Comparison of ENCODE assay signal across 4 fruit fly cellular contexts in the genomic region with DNA sequence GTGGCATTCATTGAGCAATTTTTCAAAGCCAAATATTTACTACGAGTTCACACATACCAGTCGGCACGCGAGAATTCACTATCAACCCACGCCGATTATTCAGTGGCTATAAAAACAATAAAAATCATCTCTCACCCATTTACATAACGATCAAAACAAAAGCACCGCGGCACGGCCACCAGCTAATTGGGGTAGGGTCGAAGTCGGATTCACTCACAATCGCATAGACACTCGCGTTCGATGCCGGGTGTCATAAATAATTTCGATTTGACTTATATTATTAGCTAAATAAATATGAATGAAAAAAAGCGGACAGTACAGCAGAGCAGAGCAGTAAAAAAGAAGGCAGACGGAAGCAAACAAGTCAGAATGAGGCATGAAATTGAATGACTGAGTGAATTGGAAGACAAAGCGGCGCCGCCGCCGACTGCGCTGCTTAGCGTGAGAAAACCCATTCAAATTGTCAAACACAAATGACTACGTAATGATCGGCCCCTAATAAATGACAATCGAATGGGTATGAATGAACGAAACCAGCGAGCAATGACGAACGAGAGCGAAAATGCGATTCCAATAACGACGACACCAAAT.
TF ChIP-seq lines count a peak whose summit lies in the region.

No protein-coding gene starts in this region.

- TF ChIP-seq CTCF in whole organism, embryonic (GFP tag; optimal IDR thresholded peaks at IDR 0.05; lab: Kevin White, UChicago), result no peak

TF ChIP-seq in whole organism, adult, 20 proteins besides CTCF, POLR2A, EP300 and RAD21:
- TF ChIP-seq Mnt (GFP tag; optimal IDR thresholded peaks at IDR 0.05; lab: Kevin White, UChicago) (peak; percentile 25), CG5204 (GFP tag; optimal IDR thresholded peaks at IDR 0.05; lab: Kevin White, UChicago) (no peak), Crg-1 (GFP tag; optimal IDR thresholded peaks at IDR 0.05; lab: Kevin White, UChicago) (no peak), cic (GFP tag; optimal IDR thresholded peaks at IDR 0.05; lab: Kevin White, UChicago) (peak; percentile 96), CG12768 (GFP tag; optimal IDR thresholded peaks at IDR 0.05; lab: Kevin White, UChicago) (peak; percentile 29), bab1 (GFP tag; optimal IDR thresholded peaks at IDR 0.05; lab: Kevin White, UChicago) (no peak), Clk (GFP tag; optimal IDR thresholded peaks at IDR 0.05; lab: Kevin White, UChicago) (no peak), kay (GFP tag; lab: Kevin White, UChicago; ENCODE audit: borderline replicate concordance) (peak; percentile 95), ovo (GFP tag; optimal IDR thresholded peaks at IDR 0.05; lab: Kevin White, UChicago) (no peak), CG1620 (GFP tag; optimal IDR thresholded peaks at IDR 0.05; lab: Kevin White, UChicago) (no peak), cnc (optimal IDR thresholded peaks at IDR 0.05; lab: Kevin White, UChicago) (peak in 1 of 2 experiments; percentile 4), tj (GFP tag; optimal IDR thresholded peaks at IDR 0.05; lab: Kevin White, UChicago) (peak; percentile 4)
TF ChIP-seq in whole organism, adult: peak in this region for 6.

TF ChIP-seq in whole organism, embryonic, 481 proteins besides CTCF, POLR2A, EP300 and RAD21 (continues in another document):
- TF ChIP-seq slbo (GFP tag; IDR thresholded peaks at IDR 0.05; lab: Robert Waterston, UW) (no peak), Eip74EF (GFP tag; optimal IDR thresholded peaks at IDR 0.05; lab: Kevin White, UChicago) (peak in 1 of 2 experiments; percentile 74), Pdp1 (GFP tag; optimal IDR thresholded peaks at IDR 0.05; lab: Kevin White, UChicago) (peak in 1 of 2 experiments; percentile 95), CG7987 (GFP tag; optimal IDR thresholded peaks at IDR 0.05; lab: Kevin White, UChicago) (peak; percentile 57), CG33213 (GFP tag; optimal IDR thresholded peaks at IDR 0.05; lab: Kevin White, UChicago) (peak; percentile 4), gsb-n (tag; optimal IDR thresholded peaks at IDR 0.05; lab: Kevin White, UChicago) (peak; percentile 3), CkIIα-i1 (GFP tag; IDR thresholded peaks at IDR 0.05; lab: Robert Waterston, UW) (no peak), gro (GFP tag; optimal IDR thresholded peaks at IDR 0.05; lab: Kevin White, UChicago) (peak; percentile 91), gem (tag; optimal IDR thresholded peaks at IDR 0.05; lab: Kevin White, UChicago) (peak; percentile 20), CG10654 (GFP tag; optimal IDR thresholded peaks at IDR 0.05; lab: Kevin White, UChicago) (no peak), ERR (GFP tag; optimal IDR thresholded peaks at IDR 0.05; lab: Kevin White, UChicago) (peak; percentile 7), CG8281 (tag; optimal IDR thresholded peaks at IDR 0.05; lab: Kevin White, UChicago) (peak; percentile 27), HmgZ (tag; optimal IDR thresholded peaks at IDR 0.05; lab: Kevin White, UChicago) (peak; percentile 36), Med (GFP tag; lab: Kevin White, UChicago) (peak; percentile 85), CG8290 (GFP tag; optimal IDR thresholded peaks at IDR 0.05; lab: Kevin White, UChicago) (no peak), CG8290 (tag; optimal IDR thresholded peaks at IDR 0.05; lab: Kevin White, UChicago) (peak in 1 of 2 experiments; percentile 4), CG12769 (tag; optimal IDR thresholded peaks at IDR 0.05; lab: Kevin White, UChicago) (peak; percentile 31), CG6254 (GFP tag; optimal IDR thresholded peaks at IDR 0.05; lab: Kevin White, UChicago) (no peak), Vsx1 (GFP tag; optimal IDR thresholded peaks at IDR 0.05; lab: Kevin White, UChicago) (peak; percentile 73), caup (GFP tag; optimal IDR thresholded peaks at IDR 0.05; lab: Kevin White, UChicago; ENCODE audit: severe bottlenecking) (peak; percentile 22), sqz (GFP tag; optimal IDR thresholded peaks at IDR 0.05; lab: Kevin White, UChicago) (peak; percentile 46), CG34376 (GFP tag; optimal IDR thresholded peaks at IDR 0.05; lab: Kevin White, UChicago) (peak; percentile 79), sens (GFP tag; lab: Kevin White, UChicago) (peak; percentile 49), CG4854 (GFP tag; optimal IDR thresholded peaks at IDR 0.05; lab: Kevin White, UChicago) (no peak)

TF ChIP-seq in whole organism, prepupa, 60 proteins besides CTCF, POLR2A, EP300 and RAD21:
- TF ChIP-seq fkh (GFP tag; optimal IDR thresholded peaks at IDR 0.05; lab: Kevin White, UChicago) (peak; percentile 90), svp (GFP tag; lab: Kevin White, UChicago) (peak; percentile 64), Smox (GFP tag; optimal IDR thresholded peaks at IDR 0.05; lab: Kevin White, UChicago) (no peak), vri (GFP tag; optimal IDR thresholded peaks at IDR 0.05; lab: Kevin White, UChicago) (peak; percentile 41), Eip78C (GFP tag; lab: Kevin White, UChicago) (peak; percentile 2), Hr4 (GFP tag; optimal IDR thresholded peaks at IDR 0.05; lab: Kevin White, UChicago) (no peak), CG8319 (GFP tag; optimal IDR thresholded peaks at IDR 0.05; lab: Kevin White, UChicago) (no peak)

TF ChIP-seq in whole organism, wandering third instar larva, 38 proteins besides CTCF, POLR2A, EP300 and RAD21:
- TF ChIP-seq h (GFP tag; optimal IDR thresholded peaks at IDR 0.05; lab: Kevin White, UChicago) (peak; percentile 19), Hnf4 (GFP tag; optimal IDR thresholded peaks at IDR 0.05; lab: Kevin White, UChicago) (peak; percentile 1), dmrt93B (GFP tag; optimal IDR thresholded peaks at IDR 0.05; lab: Kevin White, UChicago) (no peak), brk (GFP tag; optimal IDR thresholded peaks at IDR 0.05; lab: Kevin White, UChicago) (no peak), Rel (GFP tag; optimal IDR thresholded peaks at IDR 0.05; lab: Kevin White, UChicago) (no peak), Rel (tag; optimal IDR thresholded peaks at IDR 0.05; lab: Kevin White, UChicago) (peak; percentile 14), sv (GFP tag; optimal IDR thresholded peaks at IDR 0.05; lab: Kevin White, UChicago) (no peak), usp (GFP tag; optimal IDR thresholded peaks at IDR 0.05; lab: Kevin White, UChicago) (no peak), jim (GFP tag; optimal IDR thresholded peaks at IDR 0.05; lab: Kevin White, UChicago) (no peak)
